Fruit fly (Drosophila melanogaster) whole organism, embryonic: ENCODE measurements around the gene CG14442.

Experiments
- Ada2b ChIP-seq: fragments of 200-800 bp; sonication (Bioruptor generic); IDR thresholded peaks from 2 replicates; pipeline ENCODE4 v1.3.6; 2022; ENCODE audit warnings: missing biosample characterization, missing genetic modification characterization
- Awh ChIP-seq: fragments of 200-800 bp; sonication (Bioruptor generic); IDR thresholded peaks from 2 replicates; pipeline ENCODE4, ENCODE4 v1.3.6; 2022; ENCODE audit warnings: missing biosample characterization, missing genetic modification characterization
- BEAF-32 ChIP-seq: fragments of 200-800 bp; sonication (Bioruptor generic); optimal IDR thresholded peaks from 3 replicates; lab custom pipeline; 2017; ENCODE audit warnings: missing biosample characterization, missing genetic modification characterization, mild to moderate bottlenecking, moderate library complexity, missing genetic modification reagents
- Bdp1 ChIP-seq: fragments of 200-800 bp; sonication (Bioruptor generic); optimal IDR thresholded peaks from 3 replicates; lab custom pipeline; 2016; ENCODE audit warnings: missing biosample characterization, missing genetic modification characterization
- CG10565 ChIP-seq: fragments of 200-800 bp; sonication (Bioruptor generic); optimal IDR thresholded peaks from 3 replicates; lab custom pipeline; 2016; ENCODE audit warnings: missing biosample characterization, mild to moderate bottlenecking, missing genetic modification characterization
- CG11085 ChIP-seq: fragments of 200-800 bp; sonication (Bioruptor generic); IDR thresholded peaks from 2 replicates; pipeline ENCODE4 v1.3.6; 2022; ENCODE audit warnings: missing biosample characterization, missing genetic modification characterization
- CG11696 ChIP-seq: fragments of 200-800 bp; sonication (Bioruptor generic); IDR thresholded peaks from 2 replicates; pipeline ENCODE4 v1.3.6; 2022; ENCODE audit warnings: missing biosample characterization, missing genetic modification characterization
- CG11723 ChIP-seq: fragments of 200-800 bp; sonication (Bioruptor generic); optimal IDR thresholded peaks from 2 replicates; lab custom pipeline; 2017; ENCODE audit warnings: missing biosample characterization, mild to moderate bottlenecking, missing genetic modification characterization
- CG13775 ChIP-seq: fragments of 200-800 bp; sonication (Bioruptor generic); optimal IDR thresholded peaks from 3 replicates; lab custom pipeline; 2017; ENCODE audit warnings: missing biosample characterization, mild to moderate bottlenecking, missing genetic modification characterization
- CG14014 ChIP-seq: fragments of 200-800 bp; sonication (Bioruptor generic); IDR thresholded peaks from 2 replicates; pipeline ENCODE4 v1.3.6; 2022; ENCODE audit warnings: missing biosample characterization, missing genetic modification characterization
- CG17328 ChIP-seq: fragments of 200-800 bp; sonication (Bioruptor generic); IDR thresholded peaks from 2 replicates; pipeline ENCODE4 v1.3.6; 2022; ENCODE audit warnings: missing biosample characterization, missing genetic modification characterization
- CG18476 ChIP-seq: fragments of 200-800 bp; sonication (Bioruptor generic); optimal IDR thresholded peaks from 2 replicates; lab custom pipeline; 2016; ENCODE audit warnings: missing biosample characterization, mild to moderate bottlenecking, missing genetic modification characterization
- CG2120 ChIP-seq: fragments of 200-800 bp; sonication (Bioruptor generic); optimal IDR thresholded peaks from 3 replicates; lab custom pipeline; 2016; ENCODE audit warnings: missing biosample characterization, missing genetic modification characterization
- CG2202 ChIP-seq: fragments of 200-800 bp; sonication (Bioruptor generic); optimal IDR thresholded peaks from 2 replicates; lab custom pipeline; 2018; ENCODE audit warnings: missing biosample characterization, mild to moderate bottlenecking, missing genetic modification characterization
- CG3726 ChIP-seq: fragments of 200-800 bp; sonication (Bioruptor generic); IDR thresholded peaks from 3 replicates; pipeline ENCODE4, ENCODE4 v1.3.6; 2022; ENCODE audit warnings: missing biosample characterization, missing genetic modification characterization
- CG5245 ChIP-seq: fragments of 200-800 bp; sonication (Bioruptor generic); optimal IDR thresholded peaks from 3 replicates; lab custom pipeline; 2016; ENCODE audit warnings: missing biosample characterization, missing genetic modification characterization
- CG5953 ChIP-seq: fragments of 200-800 bp; sonication (Bioruptor generic); IDR thresholded peaks from 2 replicates; pipeline ENCODE4 v1.3.6; 2022; ENCODE audit warnings: missing biosample characterization, missing genetic modification characterization
- CG7271 ChIP-seq: fragments of 200-800 bp; sonication (Bioruptor generic); optimal IDR thresholded peaks from 2 replicates; lab custom pipeline; 2018; ENCODE audit warnings: missing biosample characterization, mild to moderate bottlenecking, missing genetic modification characterization, moderate library complexity
- CG7963 ChIP-seq: fragments of 200-800 bp; sonication (Bioruptor generic); IDR thresholded peaks from 3 replicates; pipeline ENCODE4 v1.3.6; 2022; ENCODE audit warnings: missing biosample characterization, missing genetic modification characterization; ENCODE audit not compliant: partially characterized antibody
- CG8388 ChIP-seq: fragments of 200-800 bp; sonication (Bioruptor generic); optimal IDR thresholded peaks from 2 replicates; lab custom pipeline; 2019; ENCODE audit warnings: missing biosample characterization, mild to moderate bottlenecking, missing genetic modification characterization, moderate library complexity
- Dbx ChIP-seq: fragments of 200-800 bp; sonication (Bioruptor generic); IDR thresholded peaks from 3 replicates; pipeline ENCODE4 v1.3.6; 2022; ENCODE audit warnings: missing biosample characterization, missing genetic modification characterization
- Fer3 ChIP-seq: fragments of 200-800 bp; sonication (Bioruptor generic); optimal IDR thresholded peaks from 2 replicates; lab custom pipeline; 2018; ENCODE audit warnings: missing biosample characterization, mild to moderate bottlenecking, missing genetic modification characterization, moderate library complexity
- GATAe ChIP-seq: fragments of 200-800 bp; sonication (Bioruptor generic); conservative IDR thresholded peaks from 2 replicates; pipeline ENCODE4 v1.3.6; 2022; ENCODE audit warnings: missing biosample characterization, missing genetic modification characterization
- Hand ChIP-seq: fragments of 200-800 bp; sonication (Bioruptor generic); optimal IDR thresholded peaks from 2 replicates; lab custom pipeline; 2017; ENCODE audit warnings: mild to moderate bottlenecking, missing biosample characterization, missing genetic modification reagents, missing genetic modification characterization
- Hr3 ChIP-seq: fragments of 200-800 bp; sonication (Bioruptor generic); optimal IDR thresholded peaks from 3 replicates; lab custom pipeline; 2016; ENCODE audit warnings: missing biosample characterization, missing genetic modification characterization
- MTF-1 ChIP-seq: fragments of 200-800 bp; sonication (Bioruptor generic); optimal IDR thresholded peaks from 2 replicates; lab custom pipeline; 2018; ENCODE audit warnings: missing biosample characterization, mild to moderate bottlenecking, missing genetic modification characterization, borderline replicate concordance
- Poxn ChIP-seq: fragments of 200-800 bp; sonication (Bioruptor generic); IDR thresholded peaks from 2 replicates; pipeline ENCODE4 v1.3.6; 2022; ENCODE audit warnings: missing biosample characterization, missing genetic modification characterization
- Ptx1 ChIP-seq: fragments of 200-800 bp; sonication (Bioruptor generic); IDR thresholded peaks from 2 replicates; pipeline ENCODE4 v1.3.6; 2022; ENCODE audit warnings: missing biosample characterization, missing genetic modification characterization
- Scr ChIP-seq: fragments of 200-800 bp; sonication (Bioruptor generic); IDR thresholded peaks from 2 replicates; pipeline ENCODE4 v1.3.6; 2022; ENCODE audit warnings: missing biosample characterization, missing genetic modification characterization; ENCODE audit not compliant: partially characterized antibody
- Sry-δ ChIP-seq: fragments of 200-800 bp; sonication (Bioruptor generic); optimal IDR thresholded peaks from 2 replicates; lab custom pipeline; 2016; ENCODE audit warnings: missing biosample characterization, missing genetic modification characterization
- Xbp1 ChIP-seq: fragments of 200-800 bp; sonication (Bioruptor generic); optimal IDR thresholded peaks from 3 replicates; lab custom pipeline; 2016; ENCODE audit warnings: missing biosample characterization, mild to moderate bottlenecking, missing genetic modification characterization
- amos ChIP-seq: fragments of 200-800 bp; sonication (Bioruptor generic); IDR thresholded peaks from 2 replicates; pipeline ENCODE4 v1.3.6; 2022; ENCODE audit warnings: missing biosample characterization, missing genetic modification characterization; ENCODE audit not compliant: partially characterized antibody
- ap ChIP-seq: fragments of 200-800 bp; sonication (Bioruptor generic); IDR thresholded peaks from 2 replicates; pipeline ENCODE4 v1.3.6; 2022; ENCODE audit warnings: missing biosample characterization, missing genetic modification characterization
- cas ChIP-seq: fragments of 200-800 bp; sonication (Bioruptor generic); IDR thresholded peaks from 2 replicates; pipeline ENCODE4 v1.3.6; 2022; ENCODE audit warnings: missing biosample characterization, missing genetic modification characterization
- dimm ChIP-seq: fragments of 200-800 bp; sonication (Bioruptor generic); IDR thresholded peaks from 2 replicates; pipeline ENCODE4 v1.3.6; 2022; ENCODE audit warnings: missing biosample characterization, missing genetic modification characterization
- gfzf ChIP-seq: fragments of 200-800 bp; sonication (Bioruptor generic); optimal IDR thresholded peaks from 2 replicates; lab custom pipeline; 2016; ENCODE audit warnings: missing biosample characterization, mild to moderate bottlenecking, missing genetic modification characterization, moderate library complexity
- ind ChIP-seq: fragments of 200-800 bp; sonication (Bioruptor generic); optimal IDR thresholded peaks from 3 replicates; lab custom pipeline; 2016; ENCODE audit warnings: missing biosample characterization, missing genetic modification characterization
- insv ChIP-seq, 2 experiments: fragments of 200-800 bp; sonication (Bioruptor generic); optimal IDR thresholded peaks; 3 replicates each; lab custom pipeline; 2016 to 2018; ENCODE audit warnings: missing biosample characterization in 2 of 2, missing genetic modification characterization in 2 of 2
- klu ChIP-seq: fragments of 200-800 bp; sonication (Bioruptor generic); IDR thresholded peaks from 2 replicates; pipeline ENCODE4 v1.3.6; 2022; ENCODE audit warnings: missing biosample characterization, missing genetic modification characterization
- mld ChIP-seq: fragments of 200-800 bp; sonication (Bioruptor generic); IDR thresholded peaks from 3 replicates; pipeline ENCODE4 v1.3.6; 2022; ENCODE audit warnings: missing biosample characterization, missing genetic modification characterization; ENCODE audit not compliant: partially characterized antibody
- oc ChIP-seq: fragments of 200-800 bp; sonication (Bioruptor generic); optimal IDR thresholded peaks from 2 replicates; lab custom pipeline; 2018; ENCODE audit warnings: missing biosample characterization, mild to moderate bottlenecking, missing genetic modification characterization, moderate library complexity
- odd ChIP-seq: fragments of 200-800 bp; sonication (Bioruptor generic); optimal IDR thresholded peaks from 2 replicates; lab custom pipeline; 2017; ENCODE audit warnings: missing biosample characterization, mild to moderate bottlenecking, missing genetic modification characterization
- ranshi ChIP-seq: fragments of 200-800 bp; sonication (Bioruptor generic); IDR thresholded peaks from 2 replicates; pipeline ENCODE4 v1.3.6; 2022; ENCODE audit warnings: missing biosample characterization, missing genetic modification characterization
- slbo ChIP-seq: fragments of 200-800 bp; sonication (Bioruptor generic); IDR thresholded peaks from 2 replicates; pipeline ENCODE4 v1.3.6; 2022; ENCODE audit warnings: missing biosample characterization, missing genetic modification characterization
- sr ChIP-seq: fragments of 200-800 bp; sonication (Bioruptor generic); IDR thresholded peaks from 3 replicates; pipeline ENCODE4 v1.3.6; 2022; ENCODE audit warnings: missing biosample characterization, missing genetic modification characterization
- stc ChIP-seq: fragments of 200-800 bp; sonication (Bioruptor generic); IDR thresholded peaks from 2 replicates; pipeline ENCODE4 v1.3.6; 2022; ENCODE audit warnings: missing biosample characterization, missing genetic modification characterization
- ttk ChIP-seq: fragments of 200-800 bp; sonication (Bioruptor generic); IDR thresholded peaks from 2 replicates; pipeline ENCODE4 v2.1.2; 2022; ENCODE audit warnings: missing biosample characterization, missing genetic modification characterization
- zf30C ChIP-seq: fragments of 200-800 bp; sonication (Bioruptor generic); optimal IDR thresholded peaks from 3 replicates; lab custom pipeline; 2018; ENCODE audit warnings: missing biosample characterization, mild to moderate bottlenecking, missing genetic modification characterization
- zfh1 ChIP-seq: fragments of 200-800 bp; sonication (Bioruptor generic); IDR thresholded peaks from 3 replicates; pipeline ENCODE4 v1.3.6; 2022; ENCODE audit warnings: missing biosample characterization, missing genetic modification characterization

Gene CG14442

dm6 chrX:6654198-6654831, 40.5 kb downstream of the CG14442 start, which contains the start of the genes CG3226 and Cdc7 (continued):
- peak; percentile 75 for TF ChIP-seq odd (GFP tag; lab: Kevin White, UChicago)
- TF ChIP-seq CG5245 (GFP tag; lab: Kevin White, UChicago): peak; percentile 29
- TF ChIP-seq zfh1 (GFP tag; lab: Robert Waterston, UW): peak; percentile 68
- peak; percentile 26 for TF ChIP-seq ind
- TF ChIP-seq gfzf: peak; percentile 83
- peak; percentile 56 for TF ChIP-seq ranshi (GFP tag; lab: Robert Waterston, UW)
- TF ChIP-seq stc (GFP tag; lab: Robert Waterston, UW): peak; percentile 65; the same call in 1 of the 2 replicates
- peak; percentile 2 for TF ChIP-seq MTF-1 (GFP tag; lab: Kevin White, UChicago)
- TF ChIP-seq Bdp1 (GFP tag; lab: Kevin White, UChicago): peak; percentile 48
- peak; percentile 65 for TF ChIP-seq Hand (GFP tag; lab: Kevin White, UChicago)
- peak; percentile 87 for TF ChIP-seq CG13775 (GFP tag; lab: Kevin White, UChicago)
- TF ChIP-seq oc (tag; lab: Kevin White, UChicago): peak; percentile 41
- no peak for TF ChIP-seq Awh
- TF ChIP-seq mld (GFP tag; lab: Robert Waterston, UW): peak; percentile 65; the same call in 2 of the 3 replicates
- peak; percentile 26; the same call in 1 of the 2 replicates for TF ChIP-seq ap
- no peak for TF ChIP-seq klu (GFP tag; lab: Robert Waterston, UW)
- TF ChIP-seq GATAe (GFP tag; lab: Robert Waterston, UW): no peak
- TF ChIP-seq CG18476 (GFP tag; lab: Kevin White, UChicago): peak; percentile 16
- TF ChIP-seq dimm (GFP tag; lab: Robert Waterston, UW): no peak
- TF ChIP-seq BEAF-32 (GFP tag; lab: Kevin White, UChicago): peak; percentile 75
- TF ChIP-seq CG8388: peak; percentile 61
- peak; percentile 47; the same call in 1 of the 2 replicates for TF ChIP-seq CG17328 (GFP tag; lab: Robert Waterston, UW)
- TF ChIP-seq CG5953 (GFP tag; lab: Robert Waterston, UW): no peak
- TF ChIP-seq CG7271 (tag; lab: Kevin White, UChicago): peak; percentile 81
- no peak for TF ChIP-seq cas (GFP tag; lab: Robert Waterston, UW)
- TF ChIP-seq CG14014: peak; percentile 46; the same call in 1 of the 2 replicates
- TF ChIP-seq CG7963: no peak
- TF ChIP-seq Fer3 (tag; lab: Kevin White, UChicago): peak; percentile 75
- TF ChIP-seq Dbx (GFP tag; lab: Robert Waterston, UW): peak; percentile 72; the same call in 2 of the 3 replicates
- peak; percentile 50 for TF ChIP-seq Ptx1 (GFP tag; lab: Robert Waterston, UW)
- TF ChIP-seq zf30C (GFP tag; lab: Kevin White, UChicago): peak; percentile 43
- TF ChIP-seq CG11723 (GFP tag; lab: Kevin White, UChicago): peak; percentile 52
- no peak for TF ChIP-seq CG11085 (GFP tag; lab: Robert Waterston, UW)
- TF ChIP-seq Ada2b (GFP tag; lab: Robert Waterston, UW): peak; percentile 33; the same call in 1 of the 2 replicates
- TF ChIP-seq amos (GFP tag; lab: Robert Waterston, UW): peak; percentile 87
- TF ChIP-seq Poxn (GFP tag; lab: Robert Waterston, UW): no peak
- peak in 1 of 2 experiments; percentile 66 for TF ChIP-seq insv (GFP tag; optimal IDR thresholded peaks at IDR 0.05; lab: Kevin White, UChicago)
- peak; percentile 68 for TF ChIP-seq Xbp1 (GFP tag; lab: Kevin White, UChicago)
- TF ChIP-seq Scr (GFP tag; lab: Robert Waterston, UW): peak; percentile 71
- 0 out of 2 replicates have a peak, but pooled peaks have one; percentile 49 for TF ChIP-seq ttk (GFP tag; lab: Robert Waterston, UW)
- peak; percentile 39; the same call in 1 of the 2 replicates for TF ChIP-seq slbo (GFP tag; lab: Robert Waterston, UW)
- peak; percentile 73 for TF ChIP-seq Sry-δ
- 0 out of 2 replicates have a peak, but pooled peaks have one; percentile 11 for TF ChIP-seq CG11696 (GFP tag; lab: Robert Waterston, UW)
- peak; percentile 21 for TF ChIP-seq Hr3 (GFP tag; lab: Kevin White, UChicago)
- peak; percentile 42 for TF ChIP-seq CG2120 (GFP tag; lab: Kevin White, UChicago)
- TF ChIP-seq sr: peak; percentile 19; the same call in 1 of the 3 replicates
- no peak for TF ChIP-seq CG10565
- TF ChIP-seq CG3726: no peak
- peak; percentile 58 for TF ChIP-seq CG2202 (tag; lab: Kevin White, UChicago)
